Fruit fly (Drosophila melanogaster) whole organism, embryonic: ENCODE results near the gene Nepl13.

ENCODE experiments used
- Abd-B ChIP-seq: fragments of 200-800 bp; sonication (Bioruptor generic); optimal IDR thresholded peaks from 2 replicates; lab custom pipeline; 2018; ENCODE audit warnings: missing biosample characterization, mild to moderate bottlenecking, missing genetic modification characterization, moderate library complexity
- CG10147 ChIP-seq: fragments of 200-800 bp; sonication (Bioruptor generic); optimal IDR thresholded peaks from 2 replicates; lab custom pipeline; 2019; ENCODE audit warnings: missing biosample characterization, mild to moderate bottlenecking, missing genetic modification characterization, moderate library complexity
- CG10565 ChIP-seq: fragments of 200-800 bp; sonication (Bioruptor generic); optimal IDR thresholded peaks from 3 replicates; lab custom pipeline; 2016; ENCODE audit warnings: missing biosample characterization, mild to moderate bottlenecking, missing genetic modification characterization
- CG10654 ChIP-seq: fragments of 200-800 bp; sonication (Bioruptor generic); optimal IDR thresholded peaks from 2 replicates; lab custom pipeline; 2016; ENCODE audit warnings: missing biosample characterization, missing genetic modification characterization
- CG12219 ChIP-seq: fragments of 200-800 bp; sonication (Bioruptor generic); optimal IDR thresholded peaks from 3 replicates; lab custom pipeline; 2018; ENCODE audit warnings: missing biosample characterization, mild to moderate bottlenecking, missing genetic modification characterization
- CG12299 ChIP-seq: fragments of 200-800 bp; sonication (Bioruptor generic); optimal IDR thresholded peaks from 2 replicates; lab custom pipeline; 2018; ENCODE audit warnings: missing biosample characterization, mild to moderate bottlenecking, missing genetic modification characterization
- CG12391 ChIP-seq: fragments of 200-800 bp; sonication (Bioruptor generic); optimal IDR thresholded peaks from 3 replicates; lab custom pipeline; 2018; ENCODE audit warnings: missing biosample characterization, mild to moderate bottlenecking, missing genetic modification characterization, moderate library complexity
- CG12744 ChIP-seq: fragments of 200-800 bp; sonication (Bioruptor generic); optimal IDR thresholded peaks from 2 replicates; lab custom pipeline; 2016; ENCODE audit warnings: missing biosample characterization, missing genetic modification characterization
- CG13287 ChIP-seq: fragments of 200-800 bp; sonication (Bioruptor generic); IDR thresholded peaks from 2 replicates; pipeline ENCODE4 v1.3.6; 2022; ENCODE audit warnings: missing biosample characterization, missing genetic modification characterization; ENCODE audit not compliant: partially characterized antibody
- CG15269 ChIP-seq: fragments of 200-800 bp; sonication (Bioruptor generic); optimal IDR thresholded peaks from 2 replicates; lab custom pipeline; 2018; ENCODE audit warnings: missing biosample characterization, mild to moderate bottlenecking, missing genetic modification characterization, moderate library complexity
- CG17359 ChIP-seq: fragments of 200-800 bp; sonication (Bioruptor generic); optimal IDR thresholded peaks from 3 replicates; lab custom pipeline; 2018; ENCODE audit warnings: missing biosample characterization, mild to moderate bottlenecking, missing genetic modification characterization, moderate library complexity
- CG17912 ChIP-seq: fragments of 200-800 bp; sonication (Bioruptor generic); optimal IDR thresholded peaks from 2 replicates; lab custom pipeline; 2018; ENCODE audit warnings: missing biosample characterization, mild to moderate bottlenecking, missing genetic modification characterization
- CG32532 ChIP-seq: fragments of 200-800 bp; sonication (Bioruptor generic); IDR thresholded peaks from 2 replicates; pipeline ENCODE4 v1.3.6; 2022; ENCODE audit warnings: missing biosample characterization, missing genetic modification characterization
- CG32767 ChIP-seq: fragments of 200-800 bp; sonication (Bioruptor generic); IDR thresholded peaks from 2 replicates; pipeline ENCODE4 v1.3.6; 2022; ENCODE audit warnings: missing biosample characterization, missing genetic modification characterization
- CG33213 ChIP-seq: fragments of 200-800 bp; sonication (Bioruptor generic); optimal IDR thresholded peaks from 3 replicates; lab custom pipeline; 2016; ENCODE audit warnings: missing biosample characterization, missing genetic modification characterization
- CG3995 ChIP-seq: fragments of 200-800 bp; sonication (Bioruptor generic); optimal IDR thresholded peaks from 3 replicates; lab custom pipeline; 2016; ENCODE audit warnings: missing biosample characterization, missing genetic modification characterization
- CG4282 ChIP-seq: fragments of 200-800 bp; sonication (Bioruptor generic); optimal IDR thresholded peaks from 2 replicates; lab custom pipeline; 2016; ENCODE audit warnings: missing biosample characterization, missing genetic modification characterization
- CG6791 ChIP-seq: fragments of 200-800 bp; sonication (Bioruptor generic); IDR thresholded peaks from 3 replicates; pipeline ENCODE4 v1.3.6; 2022; ENCODE audit warnings: missing biosample characterization, missing genetic modification characterization; ENCODE audit not compliant: partially characterized antibody
- CG7839 ChIP-seq: fragments of 200-800 bp; sonication (Bioruptor generic); optimal IDR thresholded peaks from 3 replicates; lab custom pipeline; 2018; ENCODE audit warnings: missing biosample characterization, mild to moderate bottlenecking, missing genetic modification characterization, moderate library complexity
- CG9437 ChIP-seq: fragments of 200-800 bp; sonication (Bioruptor generic); optimal IDR thresholded peaks from 2 replicates; lab custom pipeline; 2018; ENCODE audit warnings: missing biosample characterization, mild to moderate bottlenecking, missing genetic modification characterization
- Dip3 ChIP-seq: fragments of 200-800 bp; sonication (Bioruptor generic); optimal IDR thresholded peaks from 3 replicates; lab custom pipeline; 2016; ENCODE audit warnings: missing biosample characterization, missing genetic modification characterization
- Doc3 ChIP-seq: fragments of 200-800 bp; sonication (Bioruptor generic); IDR thresholded peaks from 3 replicates; pipeline ENCODE4 v1.3.6; 2022; ENCODE audit warnings: missing biosample characterization, missing genetic modification characterization; ENCODE audit not compliant: partially characterized antibody
- H15 ChIP-seq: fragments of 200-800 bp; sonication (Bioruptor generic); IDR thresholded peaks from 3 replicates; pipeline ENCODE4 v1.3.6; 2022; ENCODE audit warnings: missing biosample characterization, missing genetic modification characterization
- HLH3B ChIP-seq: fragments of 200-800 bp; sonication (Bioruptor generic); IDR thresholded peaks from 2 replicates; pipeline ENCODE4 v1.3.6; 2022; ENCODE audit warnings: missing biosample characterization, missing genetic modification characterization
- HmgZ ChIP-seq: fragments of 200-800 bp; sonication (Bioruptor generic); optimal IDR thresholded peaks from 2 replicates; lab custom pipeline; 2018; ENCODE audit warnings: missing biosample characterization, mild to moderate bottlenecking, missing genetic modification characterization
- Mad ChIP-seq: fragments of 200-800 bp; sonication (Bioruptor generic); optimal IDR thresholded peaks from 2 replicates; lab custom pipeline; 2016; ENCODE audit warnings: missing biosample characterization, missing genetic modification characterization
- Meics ChIP-seq: fragments of 200-800 bp; sonication (Bioruptor generic); optimal IDR thresholded peaks from 2 replicates; lab custom pipeline; 2017; ENCODE audit warnings: missing biosample characterization, mild to moderate bottlenecking, missing genetic modification characterization
- Mrtf ChIP-seq: fragments of 200-800 bp; sonication (Bioruptor generic); IDR thresholded peaks from 3 replicates; pipeline ENCODE4 v1.3.6; 2022; ENCODE audit warnings: missing biosample characterization, missing genetic modification characterization
- Oaz ChIP-seq: fragments of 200-800 bp; sonication (Bioruptor generic); IDR thresholded peaks from 2 replicates; pipeline ENCODE4 v1.3.6; 2022; ENCODE audit warnings: missing biosample characterization, missing genetic modification characterization
- corto ChIP-seq: fragments of 200-800 bp; sonication (Bioruptor generic); optimal IDR thresholded peaks from 2 replicates; lab custom pipeline; 2016; ENCODE audit warnings: missing biosample characterization, mild to moderate bottlenecking, missing genetic modification characterization, moderate library complexity
- dmrt11E ChIP-seq: fragments of 200-800 bp; sonication (Bioruptor generic); optimal IDR thresholded peaks from 3 replicates; lab custom pipeline; 2018; ENCODE audit warnings: missing biosample characterization, mild to moderate bottlenecking, missing genetic modification characterization, moderate library complexity
- dysf ChIP-seq: fragments of 200-800 bp; sonication (Bioruptor generic); IDR thresholded peaks from 3 replicates; pipeline ENCODE4 v1.3.6; 2022; ENCODE audit warnings: missing biosample characterization, missing genetic modification characterization
- eve ChIP-seq, 2 experiments: fragments of >200 bp; optimal IDR thresholded peaks; 2 replicates each; lab custom pipeline; 2017; ENCODE audit warnings: missing biosample characterization in 2 of 2, missing genetic modification characterization in 2 of 2
- gem ChIP-seq: fragments of 200-800 bp; sonication (Bioruptor generic); optimal IDR thresholded peaks from 2 replicates; lab custom pipeline; 2019; ENCODE audit warnings: missing biosample characterization, mild to moderate bottlenecking, missing genetic modification characterization, moderate library complexity
- grau ChIP-seq: fragments of 200-800 bp; optimal IDR thresholded peaks from 3 replicates; lab custom pipeline; 2019; ENCODE audit warnings: missing biosample characterization, mild to moderate bottlenecking, missing genetic modification characterization, moderate library complexity
- her ChIP-seq: fragments of 200-800 bp; sonication (Bioruptor generic); optimal IDR thresholded peaks from 2 replicates; lab custom pipeline; 2016; ENCODE audit warnings: missing biosample characterization, missing genetic modification characterization
- knrl ChIP-seq: fragments of 200-800 bp; sonication (Bioruptor generic); IDR thresholded peaks from 3 replicates; pipeline ENCODE4 v1.3.6; 2022; ENCODE audit warnings: missing biosample characterization, missing genetic modification characterization; ENCODE audit not compliant: partially characterized antibody
- lbe ChIP-seq: fragments of 200-800 bp; sonication (Bioruptor generic); optimal IDR thresholded peaks from 2 replicates; lab custom pipeline; 2016; ENCODE audit warnings: missing biosample characterization, mild to moderate bottlenecking, missing genetic modification characterization
- nerfin-2 ChIP-seq: fragments of 200-800 bp; sonication (Bioruptor generic); IDR thresholded peaks from 2 replicates; pipeline ENCODE4 v1.3.6; 2022; ENCODE audit warnings: missing biosample characterization, missing genetic modification characterization; ENCODE audit not compliant: partially characterized antibody
- otp ChIP-seq: fragments of 200-800 bp; sonication (Bioruptor generic); IDR thresholded peaks from 3 replicates; pipeline ENCODE4, ENCODE4 v1.3.6; 2022; ENCODE audit warnings: missing biosample characterization, missing genetic modification characterization
- pnt ChIP-seq: fragments of 200-800 bp; sonication (Bioruptor generic); optimal IDR thresholded peaks from 3 replicates; lab custom pipeline; 2016; ENCODE audit warnings: missing biosample characterization, missing genetic modification characterization
- pros ChIP-seq: fragments of 200-800 bp; sonication (Bioruptor generic); optimal IDR thresholded peaks from 3 replicates; lab custom pipeline; 2019; ENCODE audit warnings: missing biosample characterization, mild to moderate bottlenecking, missing genetic modification characterization, moderate library complexity
- pum ChIP-seq: fragments of 200-800 bp; sonication (Bioruptor generic); optimal IDR thresholded peaks from 2 replicates; lab custom pipeline; 2016; ENCODE audit warnings: missing biosample characterization, missing genetic modification characterization
- repo ChIP-seq: fragments of 200-800 bp; sonication (Bioruptor generic); optimal IDR thresholded peaks from 2 replicates; lab custom pipeline; 2016; ENCODE audit warnings: missing biosample characterization, missing genetic modification characterization
- sqz ChIP-seq: fragments of 200-800 bp; sonication (Bioruptor generic); optimal IDR thresholded peaks from 3 replicates; lab custom pipeline; 2018; ENCODE audit warnings: missing biosample characterization, mild to moderate bottlenecking, missing genetic modification characterization
- ssp ChIP-seq: fragments of 200-800 bp; sonication (Bioruptor generic); IDR thresholded peaks from 2 replicates; pipeline ENCODE4 v1.3.6; 2022; ENCODE audit warnings: missing biosample characterization, missing genetic modification characterization
- stwl ChIP-seq: fragments of 200-800 bp; sonication (Bioruptor generic); optimal IDR thresholded peaks from 3 replicates; lab custom pipeline; 2018; ENCODE audit warnings: missing biosample characterization, mild to moderate bottlenecking, missing genetic modification characterization, moderate library complexity
- zf30C ChIP-seq: fragments of 200-800 bp; sonication (Bioruptor generic); optimal IDR thresholded peaks from 3 replicates; lab custom pipeline; 2018; ENCODE audit warnings: missing biosample characterization, mild to moderate bottlenecking, missing genetic modification characterization

Nepl13 gene

DNA sequence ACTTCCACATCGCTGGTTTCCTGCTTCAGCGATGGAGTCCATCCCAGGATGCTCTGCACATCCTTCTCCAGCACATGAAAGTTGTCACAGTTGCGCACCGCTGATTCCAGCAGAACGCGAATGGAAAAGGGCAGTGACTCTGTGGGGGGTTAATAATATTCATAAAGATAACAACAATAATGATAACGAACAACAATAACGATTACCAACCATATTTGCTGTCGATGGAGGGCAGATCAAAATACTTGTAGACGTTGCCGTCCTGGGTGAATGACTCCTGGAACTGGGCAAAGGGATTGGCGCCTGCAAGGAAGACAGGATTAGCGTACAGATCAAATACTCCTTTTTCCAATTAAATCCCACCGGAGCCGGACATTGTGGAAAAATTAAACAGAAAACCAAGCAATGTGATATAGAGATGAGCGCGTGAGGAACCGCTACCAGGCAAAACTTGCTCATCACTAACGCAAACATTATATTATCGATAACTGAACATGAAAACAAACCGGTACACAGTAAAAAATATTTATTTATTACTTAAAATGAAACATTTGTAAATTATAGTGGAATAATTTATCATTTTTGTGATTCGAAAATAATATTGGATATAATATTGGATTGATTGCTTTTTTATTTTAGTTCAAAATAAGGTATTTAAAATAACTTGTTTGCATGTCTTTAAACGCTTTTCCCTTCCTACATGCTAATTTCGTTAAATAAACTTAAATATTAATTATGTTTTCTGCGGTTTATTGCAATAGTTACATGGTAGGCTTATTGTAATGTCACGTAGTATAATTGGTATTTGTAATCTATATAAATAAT is 36.5 kb downstream of the Nepl13 start, which contains the start of gene Irp-1A (continued):
- no peak for TF ChIP-seq pnt (GFP tag; lab: Kevin White, UChicago)
- peak; percentile 86 for TF ChIP-seq CG7839 (tag; lab: Kevin White, UChicago)
- peak; percentile 61 for TF ChIP-seq CG3995 (GFP tag; lab: Kevin White, UChicago)
- TF ChIP-seq lbe (GFP tag; lab: Kevin White, UChicago) = peak; percentile 56
- TF ChIP-seq CG9437 (GFP tag; lab: Kevin White, UChicago) = peak; percentile 68
- peak; percentile 82 for TF ChIP-seq knrl (GFP tag; lab: Robert Waterston, UW)
- peak; percentile 57 for TF ChIP-seq Oaz (GFP tag; lab: Robert Waterston, UW)
- TF ChIP-seq eve (GFP tag; optimal IDR thresholded peaks at IDR 0.05; lab: Kevin White, UChicago) = no peak
- TF ChIP-seq repo (GFP tag; lab: Kevin White, UChicago) = no peak
- TF ChIP-seq CG6791 (GFP tag; lab: Robert Waterston, UW) = peak; percentile 79
- TF ChIP-seq ssp (GFP tag; lab: Robert Waterston, UW) = peak; percentile 42
- TF ChIP-seq CG33213 (GFP tag; lab: Kevin White, UChicago) = peak; percentile 13
- peak; percentile 87 for TF ChIP-seq HLH3B
- peak; percentile 34 for TF ChIP-seq her
- TF ChIP-seq CG10565 (GFP tag; lab: Kevin White, UChicago) = no peak
- TF ChIP-seq CG10654 (GFP tag; lab: Kevin White, UChicago) = peak; percentile 49
- TF ChIP-seq grau (tag; lab: Kevin White, UChicago) = peak; percentile 85
- TF ChIP-seq nerfin-2 (GFP tag; lab: Robert Waterston, UW) = peak; percentile 49
- no peak for TF ChIP-seq CG4282
- TF ChIP-seq HmgZ (tag; lab: Kevin White, UChicago) = peak; percentile 76
- TF ChIP-seq CG17912 = no peak
- TF ChIP-seq Mad (GFP tag; lab: Kevin White, UChicago) = no peak
- TF ChIP-seq CG17359 = peak; percentile 83
- peak; percentile 17 for TF ChIP-seq sqz (GFP tag; lab: Kevin White, UChicago)
- TF ChIP-seq Doc3 (GFP tag; lab: Robert Waterston, UW) = peak; percentile 77
- peak; percentile 43 for TF ChIP-seq CG32767
- TF ChIP-seq Meics (GFP tag; lab: Kevin White, UChicago) = peak; percentile 70
- TF ChIP-seq CG15269 = peak; percentile 86
- TF ChIP-seq CG32532 = peak; percentile 89
- TF ChIP-seq CG13287 = peak; percentile 89
- TF ChIP-seq CG10147 = peak; percentile 83
- TF ChIP-seq dmrt11E (tag; lab: Kevin White, UChicago) = peak; percentile 76
- TF ChIP-seq CG12299 (tag; lab: Kevin White, UChicago) = peak; percentile 62
- no peak for TF ChIP-seq CG12744
- peak; percentile 34 for TF ChIP-seq stwl (tag; lab: Kevin White, UChicago)
- TF ChIP-seq CG12391 (tag; lab: Kevin White, UChicago) = peak; percentile 91
- TF ChIP-seq Dip3 (GFP tag; lab: Kevin White, UChicago) = no peak
- TF ChIP-seq corto (GFP tag; lab: Kevin White, UChicago) = no peak
- peak; percentile 7 for TF ChIP-seq pum (GFP tag; lab: Kevin White, UChicago)
- no peak for TF ChIP-seq pros (GFP tag; lab: Kevin White, UChicago)
- peak; percentile 35; the same call in 1 of the 3 replicates for TF ChIP-seq Mrtf (GFP tag; lab: Robert Waterston, UW)
- TF ChIP-seq otp = no peak
- peak; percentile 96 for TF ChIP-seq zf30C
- TF ChIP-seq Abd-B (GFP tag; lab: Kevin White, UChicago) = peak; percentile 37
- peak; percentile 90 for TF ChIP-seq gem
- TF ChIP-seq H15 (GFP tag; lab: Robert Waterston, UW) = peak; percentile 45; the same call in 1 of the 3 replicates
- peak; percentile 72; the same call in 2 of the 3 replicates for TF ChIP-seq dysf (GFP tag; lab: Robert Waterston, UW)
- peak; percentile 45 for TF ChIP-seq CG12219 (GFP tag; lab: Kevin White, UChicago)
